Worm (Caenorhabditis elegans): ENCODE data around the gene ZC449.2.

The ZC449.2 gene

ce11 chrX:4979060-4979459, 42.0 kb upstream of the ZC449.2 start:
- TF ChIP-seq nhr-11 (tag; optimal IDR thresholded peaks at IDR 0.05) = no peak
- TF ChIP-seq nhr-237 (tag; optimal IDR thresholded peaks at IDR 0.05) = no peak
- peak; percentile 35 for TF ChIP-seq elt-2 (tag; optimal IDR thresholded peaks at IDR 0.05)

ce11 chrX:4981059-4981458, 40.0 kb upstream of the ZC449.2 start:
- TF ChIP-seq ztf-4 (tag; optimal IDR thresholded peaks at IDR 0.05) (no peak), fkh-2 (tag; optimal IDR thresholded peaks at IDR 0.05) (no peak), unc-62 (GFP tag; optimal IDR thresholded peaks at IDR 0.05) (peak; percentile 35), nfya-1 (tag; optimal IDR thresholded peaks at IDR 0.05; ENCODE audit: insufficient read depth) (peak; percentile 61), hmg-11 (tag; optimal IDR thresholded peaks at IDR 0.05) (peak; percentile 24)

DNA sequence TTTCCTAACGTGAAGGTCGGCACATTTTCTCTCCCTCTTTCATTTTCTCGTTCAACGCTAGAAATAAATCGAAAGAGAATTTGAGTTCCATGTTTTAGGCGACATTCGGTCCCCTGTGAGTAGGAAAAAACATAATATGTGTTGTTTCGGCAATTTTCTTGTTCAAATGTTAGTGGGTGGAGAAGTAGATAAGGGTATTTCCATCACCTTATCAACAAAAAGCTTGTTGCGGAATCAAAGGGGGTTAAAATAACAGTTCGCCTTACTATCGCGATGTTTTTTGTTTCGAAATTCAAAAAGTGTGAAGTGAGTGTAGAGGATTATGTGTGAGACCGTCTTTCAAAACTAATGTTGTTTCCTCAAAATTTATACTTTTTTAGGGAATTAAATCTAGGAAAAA, 39.5 kb upstream of the ZC449.2 start:
- TF ChIP-seq lin-15B (tag; optimal IDR thresholded peaks at IDR 0.05) (no peak), unc-62 (GFP tag; optimal IDR thresholded peaks at IDR 0.05) (no peak), elt-2 (tag; optimal IDR thresholded peaks at IDR 0.05) (peak; percentile 56), pqm-1 (tag; optimal IDR thresholded peaks at IDR 0.05) (peak; percentile 32)

ce11 chrX:4982009-4982625, 39.0 kb upstream of the ZC449.2 start:
- TF ChIP-seq nhr-28 (tag; optimal IDR thresholded peaks at IDR 0.05) (no peak), zag-1 (tag; optimal IDR thresholded peaks at IDR 0.05) (peak; percentile 63), nhr-77 (tag; optimal IDR thresholded peaks at IDR 0.05) (no peak), R02D3.7 (tag; optimal IDR thresholded peaks at IDR 0.05) (no peak), nhr-25 (tag; optimal IDR thresholded peaks at IDR 0.05) (no peak), ceh-28 (tag; optimal IDR thresholded peaks at IDR 0.05) (peak; percentile 9), nhr-237 (tag; optimal IDR thresholded peaks at IDR 0.05) (no peak), lin-15B (tag; optimal IDR thresholded peaks at IDR 0.05) (no peak), elt-1 (tag; optimal IDR thresholded peaks at IDR 0.05) (no peak), tbx-2 (tag; optimal IDR thresholded peaks at IDR 0.05) (peak; percentile 39), nhr-76 (tag; optimal IDR thresholded peaks at IDR 0.05) (no peak), lin-39 (tag; optimal IDR thresholded peaks at IDR 0.05) (peak; percentile 89), sea-2 (GFP tag; optimal IDR thresholded peaks at IDR 0.05) (no peak), daf-12 (tag; optimal IDR thresholded peaks at IDR 0.05) (no peak), hmg-11 (tag; optimal IDR thresholded peaks at IDR 0.05) (peak; percentile 37), nfya-1 (tag; optimal IDR thresholded peaks at IDR 0.05; ENCODE audit: insufficient read depth) (peak; percentile 67), nhr-11 (tag; optimal IDR thresholded peaks at IDR 0.05) (peak; percentile 42)

ce11 chrX:4986354-4986753, 34.7 kb upstream of the ZC449.2 start:
- TF ChIP-seq mml-1 (tag; optimal IDR thresholded peaks at IDR 0.05) (no peak), fos-1 (tag; optimal IDR thresholded peaks at IDR 0.05) (no peak)

DNA sequence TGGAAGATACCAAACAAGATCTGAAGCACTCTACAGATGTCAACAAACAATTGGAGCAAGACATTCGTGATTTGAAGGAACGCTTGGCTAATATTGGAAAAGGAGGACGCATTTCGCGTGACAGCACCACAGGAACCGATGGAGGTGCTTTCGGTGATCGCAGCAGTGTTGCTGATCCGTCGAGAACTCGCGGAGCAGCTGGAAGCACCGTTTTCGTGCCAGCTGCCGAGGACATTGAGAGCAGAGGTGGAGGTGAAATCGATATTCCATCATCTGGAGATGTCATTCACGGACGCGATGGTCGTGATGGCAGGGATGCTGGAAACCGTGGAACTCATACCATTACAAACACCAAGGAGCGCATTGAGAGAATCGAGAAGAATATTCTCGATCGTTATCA, 33.5 kb upstream of the ZC449.2 start:
- TF ChIP-seq hmg-11 (tag; optimal IDR thresholded peaks at IDR 0.05) = no peak
- TF ChIP-seq aly-2 (tag; optimal IDR thresholded peaks at IDR 0.05) = no peak
- no peak for TF ChIP-seq tbx-2 (tag; optimal IDR thresholded peaks at IDR 0.05)
- no peak for TF ChIP-seq fkh-2 (tag; optimal IDR thresholded peaks at IDR 0.05)
- TF ChIP-seq ceh-28 (tag; optimal IDR thresholded peaks at IDR 0.05) = no peak
- TF ChIP-seq egl-5 (tag; optimal IDR thresholded peaks at IDR 0.05) = no peak
- no peak for TF ChIP-seq nhr-237 (tag; optimal IDR thresholded peaks at IDR 0.05)
- no peak for TF ChIP-seq pha-4 (tag; optimal IDR thresholded peaks at IDR 0.05)
- TF ChIP-seq nhr-11 (tag; optimal IDR thresholded peaks at IDR 0.05) = no peak
- no peak for TF ChIP-seq nhr-28 (tag; optimal IDR thresholded peaks at IDR 0.05)
- no peak for TF ChIP-seq daf-12 (tag; optimal IDR thresholded peaks at IDR 0.05)
- TF ChIP-seq ZK546.5 (tag; optimal IDR thresholded peaks at IDR 0.05) = no peak

ce11 chrX:4992523-4992922, 28.6 kb upstream of the ZC449.2 start:
- TF ChIP-seq egl-5 (tag; optimal IDR thresholded peaks at IDR 0.05) (no peak), ztf-11 (tag; optimal IDR thresholded peaks at IDR 0.05) (no peak), ceh-28 (tag; optimal IDR thresholded peaks at IDR 0.05) (no peak), aly-2 (tag; optimal IDR thresholded peaks at IDR 0.05) (no peak), snpc-4 (tag; optimal IDR thresholded peaks at IDR 0.05) (no peak), nhr-25 (tag; optimal IDR thresholded peaks at IDR 0.05) (no peak), ztf-4 (tag; optimal IDR thresholded peaks at IDR 0.05) (no peak), jun-1 (tag; optimal IDR thresholded peaks at IDR 0.05) (no peak), elt-2 (tag; optimal IDR thresholded peaks at IDR 0.05) (no peak), ZK546.5 (tag; optimal IDR thresholded peaks at IDR 0.05) (no peak), nhr-77 (tag; optimal IDR thresholded peaks at IDR 0.05) (no peak), R02D3.7 (tag; optimal IDR thresholded peaks at IDR 0.05) (no peak), fkh-2 (tag; optimal IDR thresholded peaks at IDR 0.05) (no peak)

Measured in whole organism, L3 larva.